Fruit fly (Drosophila melanogaster): ENCODE measurements around the gene t-cup.

DNA sequence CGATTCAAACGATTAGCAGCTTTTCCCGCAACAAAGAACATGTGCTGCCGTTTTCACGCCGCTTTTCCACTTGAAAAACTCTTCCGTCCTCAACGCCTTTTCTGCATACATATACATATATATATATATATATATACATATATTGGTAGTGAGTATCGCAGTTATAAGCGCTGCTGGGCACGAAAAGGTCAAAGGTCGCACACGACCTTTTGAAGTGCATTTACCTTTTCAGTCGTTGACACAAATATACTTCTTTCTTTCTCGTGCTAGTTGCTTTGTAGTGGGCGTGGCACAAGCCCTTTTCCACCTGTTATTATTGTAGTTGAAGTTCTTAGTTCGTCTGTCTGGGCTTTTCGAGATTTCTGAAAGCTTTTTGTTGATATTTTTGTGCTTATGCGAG is 7.7 kb downstream of the t-cup start:
- TF ChIP-seq CG14655 (GFP tag; optimal IDR thresholded peaks at IDR 0.05) (no peak), Ets98B (GFP tag; IDR thresholded peaks at IDR 0.05) (no peak), CG13204 (GFP tag; optimal IDR thresholded peaks at IDR 0.05) (no peak), fd96Ca (GFP tag; IDR thresholded peaks at IDR 0.05) (no peak), CG15710 (tag; optimal IDR thresholded peaks at IDR 0.05) (no peak), CG8159 (tag; optimal IDR thresholded peaks at IDR 0.05) (no peak), CG8301 (tag; optimal IDR thresholded peaks at IDR 0.05) (no peak), gl (tag; optimal IDR thresholded peaks at IDR 0.05) (no peak)
